Worm (Caenorhabditis elegans) whole organism, L1 larva: Measurements from ENCODE around the gene msp-78.

Experiments
- dsc-1 ChIP-seq: sonication (generic microtip); optimal IDR thresholded peaks from 2 replicates; lab custom pipeline; 2016; ENCODE audit warnings: mild to moderate bottlenecking, missing genetic modification characterization, missing compliant biosample characterization
- efl-3 ChIP-seq: fragments of 200-800 bp; sonication (Bioruptor generic); optimal IDR thresholded peaks from 2 replicates; lab custom pipeline; 2018; ENCODE audit warnings: mild to moderate bottlenecking, missing genetic modification characterization, missing compliant biosample characterization
- ets-5 ChIP-seq: fragments of 200-800 bp; sonication (Bioruptor generic); IDR thresholded peaks from 2 replicates; pipeline ENCODE4 v1.3.6; 2022; ENCODE audit warnings: missing genetic modification characterization, missing compliant biosample characterization
- fkh-8 ChIP-seq: sonication (generic microtip); optimal IDR thresholded peaks from 2 replicates; lab custom pipeline; 2016; ENCODE audit warnings: mild to moderate bottlenecking, missing genetic modification characterization, missing compliant biosample characterization
- lir-3 ChIP-seq: sonication (generic microtip); optimal IDR thresholded peaks from 2 replicates; lab custom pipeline; 2016; ENCODE audit warnings: mild to moderate bottlenecking, missing genetic modification characterization, moderate library complexity, missing compliant biosample characterization; ENCODE audit not compliant: poor library complexity
- nhr-28 ChIP-seq: fragments of 150-350 bp; optimal IDR thresholded peaks from 2 replicates; lab custom pipeline; 2014; ENCODE audit warnings: missing biosample characterization, missing genetic modification characterization
- nhr-47 ChIP-seq: sonication (generic microtip); optimal IDR thresholded peaks from 2 replicates; lab custom pipeline; 2016; ENCODE audit warnings: mild to moderate bottlenecking, missing genetic modification characterization, moderate library complexity, missing compliant biosample characterization
- nhr-71 ChIP-seq: sonication (generic microtip); optimal IDR thresholded peaks from 2 replicates; lab custom pipeline; 2016; ENCODE audit warnings: mild to moderate bottlenecking, missing genetic modification characterization, moderate library complexity, missing compliant biosample characterization
- nhr-76 ChIP-seq: sonication (generic microtip); optimal IDR thresholded peaks from 2 replicates; lab custom pipeline; 2017; ENCODE audit warnings: missing biosample characterization, missing genetic modification characterization
- nhr-85 ChIP-seq: sonication (generic microtip); peaks from one replicate; lab custom pipeline; 2016; ENCODE audit warnings: missing genetic modification characterization, inconsistent platforms, missing compliant biosample characterization
- snpc-4 ChIP-seq: fragments of 150-350 bp; optimal IDR thresholded peaks from 2 replicates; lab custom pipeline; 2014; ENCODE audit warnings: missing biosample characterization, missing genetic modification characterization
- sptf-1 ChIP-seq: fragments of 150-350 bp; optimal IDR thresholded peaks from 2 replicates; lab custom pipeline; 2014; ENCODE audit warnings: missing biosample characterization, missing genetic modification characterization
- unc-30 ChIP-seq: sonication (generic microtip); optimal IDR thresholded peaks from 2 replicates; lab custom pipeline; 2017; ENCODE audit warnings: missing biosample characterization, missing genetic modification characterization

The msp-78 gene

DNA sequence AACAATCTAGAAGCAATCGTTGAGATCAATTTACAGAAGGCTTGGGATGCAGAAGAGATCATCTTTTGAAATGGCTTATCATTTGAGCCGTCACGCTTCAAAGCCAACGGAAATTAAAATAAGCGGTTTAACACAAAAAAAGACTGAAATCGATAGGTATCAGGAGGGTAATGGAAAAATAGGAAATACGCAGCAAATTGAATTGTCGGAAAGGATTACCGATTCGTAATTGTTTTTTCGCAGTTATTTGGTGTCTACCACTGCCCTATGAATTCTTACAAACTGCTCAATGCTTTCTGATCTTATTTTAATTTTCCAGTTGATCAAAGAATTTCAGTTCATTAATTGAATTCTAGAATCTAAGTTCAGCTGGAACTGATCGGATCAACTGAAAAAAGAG is 41.6 kb downstream of the msp-78 start:
- TF ChIP-seq nhr-76 (no peak), lir-3 (no peak), fkh-8 (peak; percentile 63), nhr-47 (tag; lab: Kevin White, UChicago) (peak; percentile 26), nhr-85 (no peak), unc-30 (tag; lab: Kevin White, UChicago) (peak; percentile 16), dsc-1 (tag; lab: Kevin White, UChicago) (peak; percentile 68), nhr-71 (tag; lab: Kevin White, UChicago) (peak; percentile 53)

DNA sequence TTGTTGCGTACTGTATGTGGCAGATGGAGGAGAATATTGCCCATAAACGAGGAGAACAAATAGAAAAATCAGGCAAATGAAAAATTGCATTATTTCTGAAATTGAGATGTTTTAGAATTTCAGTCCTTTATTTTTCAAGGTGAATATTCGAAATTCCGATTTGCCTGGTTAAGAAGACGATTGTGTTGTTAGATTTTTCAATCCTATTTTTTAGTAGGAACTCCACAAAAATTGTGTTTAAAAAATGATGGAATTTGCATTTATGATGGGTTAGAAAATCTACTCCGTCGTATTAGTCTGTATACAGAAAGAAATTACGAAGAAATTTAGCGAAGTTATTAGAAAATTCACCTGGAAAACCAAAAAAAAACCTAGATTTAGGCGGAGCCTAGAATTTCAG is 45.6 kb downstream of the msp-78 start, which contains the start of gene egl-20:
TSS of gene egl-20 (minus strand) at position 101 of the 400 bp plus-strand sequence.
- TF ChIP-seq nhr-28 (tag; lab: Kevin White, UChicago) = no peak
- TF ChIP-seq snpc-4 (tag; lab: Kevin White, UChicago) = no peak
- no peak for TF ChIP-seq dsc-1 (tag; lab: Kevin White, UChicago)
- TF ChIP-seq efl-3 (GFP tag; lab: Kevin White, UChicago) = no peak
- TF ChIP-seq sptf-1 (tag; lab: Kevin White, UChicago) = no peak
- no peak for TF ChIP-seq ets-5 (GFP tag; lab: Robert Waterston, UW)
- TF ChIP-seq, all 84 proteins: peak for 0
